Worm (Caenorhabditis elegans): Measurements from ENCODE around the gene panl-2.

panl-2 gene

ce11 chrIII:6914840-6915239 lies 53.1 kb downstream of the panl-2 start:
- TF ChIP-seq ZK546.5 (tag; optimal IDR thresholded peaks at IDR 0.05) (no peak), fkh-10 (GFP tag; optimal IDR thresholded peaks at IDR 0.05) (peak; percentile 31), lin-39 (tag; optimal IDR thresholded peaks at IDR 0.05) (no peak), nhr-67 (tag; optimal IDR thresholded peaks at IDR 0.05) (no peak)

All from whole organism, L3 larva.